Worm (Caenorhabditis elegans): ENCODE measurements around the gene F52H3.6.

- TF ChIP-seq ztf-11 (tag; optimal IDR thresholded peaks at IDR 0.05) (no peak), snpc-4 (tag; optimal IDR thresholded peaks at IDR 0.05) (no peak)
Measured at ce11 chrII:10016013-10016412, 12.2 kb downstream of the F52H3.6 start, which contains the start of gene lec-2.

Measured in whole organism, mixed stage, embryonic.